Fruit fly (Drosophila melanogaster): ENCODE measurements around the gene CG9356.

The CG9356 gene

dm6 chr3R:9378644-9379411 is 25.2 kb downstream of the CG9356 start (continued):
- TF ChIP-seq peb (GFP tag; IDR thresholded peaks at IDR 0.05) (peak; percentile 43), zf30C (GFP tag; optimal IDR thresholded peaks at IDR 0.05) (peak; percentile 95), emc (GFP tag; optimal IDR thresholded peaks at IDR 0.05) (no peak), CG10274 (GFP tag; optimal IDR thresholded peaks at IDR 0.05) (no peak), Usf (GFP tag; optimal IDR thresholded peaks at IDR 0.05) (peak; percentile 39), Dip2 (GFP tag; IDR thresholded peaks at IDR 0.05) (no peak), CG7839 (tag; optimal IDR thresholded peaks at IDR 0.05) (peak; percentile 71), onecut (GFP tag; IDR thresholded peaks at IDR 0.05) (no peak), CG11247 (GFP tag; IDR thresholded peaks at IDR 0.05) (0 out of 2 replicates have a peak, but pooled peaks have one; percentile 7), CG1529 (GFP tag; optimal IDR thresholded peaks at IDR 0.05) (peak; percentile 36), Fer1 (GFP tag; optimal IDR thresholded peaks at IDR 0.05) (peak; percentile 32), CG8290 (GFP tag; optimal IDR thresholded peaks at IDR 0.05) (peak; percentile 31), CG8290 (tag; optimal IDR thresholded peaks at IDR 0.05) (peak in 1 of 2 experiments; percentile 37), CG18599 (GFP tag; optimal IDR thresholded peaks at IDR 0.05) (peak; percentile 34), bab2 (GFP tag; optimal IDR thresholded peaks at IDR 0.05) (peak; percentile 47), ab (GFP tag; optimal IDR thresholded peaks at IDR 0.05) (no peak), E2f1 (GFP tag; IDR thresholded peaks at IDR 0.05) (0 out of 2 replicates have a peak, but pooled peaks have one; percentile 22), Atf3 (GFP tag; optimal IDR thresholded peaks at IDR 0.05) (no peak), otp (GFP tag; IDR thresholded peaks at IDR 0.05) (no peak), CG8478 (optimal IDR thresholded peaks at IDR 0.05) (no peak), CG16863 (GFP tag; optimal IDR thresholded peaks at IDR 0.05) (no peak), H15 (GFP tag; IDR thresholded peaks at IDR 0.05) (no peak), CG6689 (GFP tag; IDR thresholded peaks at IDR 0.05) (peak; percentile 61), CG8924 (tag; optimal IDR thresholded peaks at IDR 0.05) (peak; percentile 78), HLH4C (GFP tag; IDR thresholded peaks at IDR 0.05; ENCODE audit: partially characterized antibody) (no peak), Sox102F (GFP tag; optimal IDR thresholded peaks at IDR 0.05) (no peak), CG12391 (tag; optimal IDR thresholded peaks at IDR 0.05) (peak; percentile 76), gce (GFP tag; IDR thresholded peaks at IDR 0.05) (no peak), ems (GFP tag; optimal IDR thresholded peaks at IDR 0.05) (no peak), Bgb (GFP tag; IDR thresholded peaks at IDR 0.05; ENCODE audit: partially characterized antibody) (no peak), CG6254 (GFP tag; optimal IDR thresholded peaks at IDR 0.05) (peak; percentile 72), zen (tag; optimal IDR thresholded peaks at IDR 0.05) (peak; percentile 71), corto (GFP tag; optimal IDR thresholded peaks at IDR 0.05) (peak; percentile 95), HLH3B (GFP tag; IDR thresholded peaks at IDR 0.05) (no peak), CG17361 (GFP tag; IDR thresholded peaks at IDR 0.05) (peak; percentile 80), cato (GFP tag; optimal IDR thresholded peaks at IDR 0.05; ENCODE audit: borderline replicate concordance) (no peak), Xbp1 (GFP tag; optimal IDR thresholded peaks at IDR 0.05) (peak; percentile 47), scrt (GFP tag; optimal IDR thresholded peaks at IDR 0.05) (peak; percentile 4), Sry-δ (GFP tag; optimal IDR thresholded peaks at IDR 0.05) (no peak), CG18262 (tag; optimal IDR thresholded peaks at IDR 0.05) (peak; percentile 91), CG34376 (GFP tag; optimal IDR thresholded peaks at IDR 0.05) (no peak), slbo (GFP tag; IDR thresholded peaks at IDR 0.05) (no peak), CG2129 (GFP tag; IDR thresholded peaks at IDR 0.05; ENCODE audit: partially characterized antibody) (no peak), ssp (GFP tag; IDR thresholded peaks at IDR 0.05) (no peak), nmo (GFP tag; optimal IDR thresholded peaks at IDR 0.05) (peak; percentile 79), CG7745 (tag; optimal IDR thresholded peaks at IDR 0.05) (peak; percentile 51), CG14965 (GFP tag; optimal IDR thresholded peaks at IDR 0.05; ENCODE audit: borderline replicate concordance) (no peak), fru (optimal IDR thresholded peaks at IDR 0.05) (no peak), CG2889 (GFP tag; IDR thresholded peaks at IDR 0.05) (no peak), Gsc (GFP tag; IDR thresholded peaks at IDR 0.05) (no peak), nau (GFP tag; optimal IDR thresholded peaks at IDR 0.05) (no peak)

All from whole organism, embryonic.